Worm (Caenorhabditis elegans): Measurements from ENCODE around the gene gst-26.

DNA sequence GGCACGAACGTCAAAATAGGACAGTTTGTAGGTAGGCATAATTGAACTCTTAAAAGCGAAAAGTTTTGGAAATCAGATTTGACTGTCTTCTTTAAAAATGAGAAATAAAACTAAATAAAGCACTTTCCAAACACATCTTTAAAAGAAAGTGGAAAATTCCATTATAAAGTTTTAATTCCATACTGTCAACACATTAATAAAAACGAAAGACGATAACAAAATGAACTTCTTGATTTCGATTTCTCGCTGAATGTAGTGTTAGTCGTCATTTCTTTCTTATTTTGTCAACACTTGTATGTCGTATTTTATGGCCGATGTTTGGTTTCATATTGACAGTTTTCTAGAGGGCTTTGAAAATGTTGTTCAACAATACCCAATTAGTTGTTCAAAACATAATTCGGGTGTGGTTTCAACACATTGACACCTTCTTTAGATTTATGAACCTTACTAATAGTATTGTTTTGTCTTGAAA lies 5.5 kb upstream of the gst-26 start, which contains the start of gene gst-29:
- TF ChIP-seq F33H1.4 (GFP tag; IDR thresholded peaks at IDR 0.05) (no peak), F10E7.11 (tag; optimal IDR thresholded peaks at IDR 0.05) (no peak), mcd-1 (GFP tag; IDR thresholded peaks at IDR 0.05) (no peak), lin-26 (GFP tag; IDR thresholded peaks at IDR 0.05) (no peak)
